Fruit fly (Drosophila melanogaster) whole organism, embryonic: Measurements from ENCODE around the gene CG3040.
A peak's percentile ranks its signal among the peaks of the same experiment; 100 is the strongest.

ENCODE experiments used
- ATbp ChIP-seq: fragments of 200-800 bp; sonication (Bioruptor generic); optimal IDR thresholded peaks from 2 replicates; lab custom pipeline; 2017; ENCODE audit warnings: missing biosample characterization, mild to moderate bottlenecking, missing genetic modification characterization, missing genetic modification reagents
- Blimp-1 ChIP-seq: fragments of 200-800 bp; sonication (Bioruptor generic); optimal IDR thresholded peaks from 3 replicates; lab custom pipeline; 2018; ENCODE audit warnings: missing biosample characterization, missing genetic modification characterization, mild to moderate bottlenecking, moderate library complexity, missing genetic modification reagents
- CG1024 ChIP-seq: fragments of 200-800 bp; sonication (Bioruptor generic); IDR thresholded peaks from 2 replicates; pipeline ENCODE4 v1.3.6; 2022; ENCODE audit warnings: missing biosample characterization, missing genetic modification characterization
- CG11085 ChIP-seq: fragments of 200-800 bp; sonication (Bioruptor generic); IDR thresholded peaks from 2 replicates; pipeline ENCODE4 v1.3.6; 2022; ENCODE audit warnings: missing biosample characterization, missing genetic modification characterization
- CG11695 ChIP-seq: fragments of 200-800 bp; sonication (Bioruptor generic); IDR thresholded peaks from 3 replicates; pipeline ENCODE4 v1.3.6; 2022; ENCODE audit warnings: missing biosample characterization, missing genetic modification characterization
- CG12104 ChIP-seq: fragments of 200-800 bp; sonication (Bioruptor generic); optimal IDR thresholded peaks from 3 replicates; lab custom pipeline; 2016; ENCODE audit warnings: missing biosample characterization, missing genetic modification characterization
- CG12391 ChIP-seq: fragments of 200-800 bp; sonication (Bioruptor generic); optimal IDR thresholded peaks from 3 replicates; lab custom pipeline; 2018; ENCODE audit warnings: missing biosample characterization, mild to moderate bottlenecking, missing genetic modification characterization, moderate library complexity
- CG12659 ChIP-seq: fragments of 200-800 bp; sonication (Bioruptor generic); optimal IDR thresholded peaks from 3 replicates; lab custom pipeline; 2017; ENCODE audit warnings: mild to moderate bottlenecking, missing biosample characterization, missing genetic modification reagents, missing genetic modification characterization
- CG12744 ChIP-seq: fragments of 200-800 bp; sonication (Bioruptor generic); optimal IDR thresholded peaks from 2 replicates; lab custom pipeline; 2016; ENCODE audit warnings: missing biosample characterization, missing genetic modification characterization
- CG13287 ChIP-seq: fragments of 200-800 bp; sonication (Bioruptor generic); IDR thresholded peaks from 2 replicates; pipeline ENCODE4 v1.3.6; 2022; ENCODE audit warnings: missing biosample characterization, missing genetic modification characterization; ENCODE audit not compliant: partially characterized antibody
- CG14667 ChIP-seq: fragments of 200-800 bp; sonication (Bioruptor generic); IDR thresholded peaks from 2 replicates; pipeline ENCODE4 v1.3.6; 2022; ENCODE audit warnings: missing biosample characterization, missing genetic modification characterization
- CG16863 ChIP-seq: fragments of 200-800 bp; sonication (Bioruptor generic); optimal IDR thresholded peaks from 3 replicates; lab custom pipeline; 2016; ENCODE audit warnings: missing biosample characterization, missing genetic modification characterization
- CG17186 ChIP-seq: fragments of 200-800 bp; sonication (Bioruptor generic); optimal IDR thresholded peaks from 3 replicates; lab custom pipeline; 2017; ENCODE audit warnings: missing biosample characterization, missing genetic modification reagents, missing genetic modification characterization
- CG17829 ChIP-seq: fragments of 200-800 bp; optimal IDR thresholded peaks from 2 replicates; lab custom pipeline; 2019; ENCODE audit warnings: missing biosample characterization, mild to moderate bottlenecking, missing genetic modification characterization, moderate library complexity
- CG2120 ChIP-seq: fragments of 200-800 bp; sonication (Bioruptor generic); optimal IDR thresholded peaks from 3 replicates; lab custom pipeline; 2016; ENCODE audit warnings: missing biosample characterization, missing genetic modification characterization
- CG31224 ChIP-seq: fragments of 200-800 bp; sonication (Bioruptor generic); IDR thresholded peaks from 2 replicates; pipeline ENCODE4 v1.3.6; 2022; ENCODE audit warnings: missing biosample characterization, missing genetic modification characterization
- CG4424 ChIP-seq: fragments of 200-800 bp; sonication (Bioruptor generic); optimal IDR thresholded peaks from 3 replicates; lab custom pipeline; 2016; ENCODE audit warnings: missing biosample characterization, missing genetic modification characterization
- CG6254 ChIP-seq: fragments of 200-800 bp; sonication (Bioruptor generic); optimal IDR thresholded peaks from 3 replicates; lab custom pipeline; 2017; ENCODE audit warnings: mild to moderate bottlenecking, missing biosample characterization, missing genetic modification reagents, missing genetic modification characterization
- CG8388 ChIP-seq: fragments of 200-800 bp; sonication (Bioruptor generic); optimal IDR thresholded peaks from 2 replicates; lab custom pipeline; 2019; ENCODE audit warnings: missing biosample characterization, mild to moderate bottlenecking, missing genetic modification characterization, moderate library complexity
- D ChIP-seq, 2 experiments: fragments of 200-800 bp in 1 of 2; fragments of >200 bp in 1 of 2; sonication (Bioruptor generic) in 1 of 2; optimal IDR thresholded peaks; 2 replicates in 1 of 2; 3 replicates in 1 of 2; lab custom pipeline; 2017; ENCODE audit warnings: mild to moderate bottlenecking in 1 of 2, missing biosample characterization in 1 of 2, missing genetic modification characterization in 1 of 2, missing genetic modification reagents in 1 of 2
- E2f2 ChIP-seq: fragments of 200-800 bp; sonication (Bioruptor generic); IDR thresholded peaks from 2 replicates; pipeline ENCODE4 v1.3.6; 2022; ENCODE audit warnings: missing biosample characterization, missing genetic modification characterization
- GATAe ChIP-seq: fragments of 200-800 bp; sonication (Bioruptor generic); conservative IDR thresholded peaks from 2 replicates; pipeline ENCODE4 v1.3.6; 2022; ENCODE audit warnings: missing biosample characterization, missing genetic modification characterization
- H2.0 ChIP-seq: fragments of 200-800 bp; sonication (Bioruptor generic); IDR thresholded peaks from 2 replicates; pipeline ENCODE4 v1.3.6; 2022; ENCODE audit warnings: missing biosample characterization, missing genetic modification characterization
- Hmr ChIP-seq: fragments of 200-800 bp; sonication (Bioruptor generic); optimal IDR thresholded peaks from 3 replicates; lab custom pipeline; 2017; ENCODE audit warnings: mild to moderate bottlenecking, missing biosample characterization, missing genetic modification reagents, missing genetic modification characterization
- MESR4 ChIP-seq: fragments of 200-800 bp; sonication (Bioruptor generic); optimal IDR thresholded peaks from 2 replicates; lab custom pipeline; 2018; ENCODE audit warnings: missing biosample characterization, mild to moderate bottlenecking, missing genetic modification characterization, moderate library complexity
- Mad ChIP-seq: fragments of 200-800 bp; sonication (Bioruptor generic); optimal IDR thresholded peaks from 2 replicates; lab custom pipeline; 2016; ENCODE audit warnings: missing biosample characterization, missing genetic modification characterization
- Meics ChIP-seq: fragments of 200-800 bp; sonication (Bioruptor generic); optimal IDR thresholded peaks from 2 replicates; lab custom pipeline; 2017; ENCODE audit warnings: missing biosample characterization, mild to moderate bottlenecking, missing genetic modification characterization
- Nf-YB ChIP-seq: fragments of 200-800 bp; sonication (Bioruptor generic); optimal IDR thresholded peaks from 3 replicates; lab custom pipeline; 2019; ENCODE audit warnings: missing biosample characterization, mild to moderate bottlenecking, missing genetic modification characterization, moderate library complexity
- Oaz ChIP-seq: fragments of 200-800 bp; sonication (Bioruptor generic); IDR thresholded peaks from 2 replicates; pipeline ENCODE4 v1.3.6; 2022; ENCODE audit warnings: missing biosample characterization, missing genetic modification characterization
- Oli ChIP-seq: fragments of 200-800 bp; sonication (Bioruptor generic); optimal IDR thresholded peaks from 2 replicates; lab custom pipeline; 2018; ENCODE audit warnings: missing biosample characterization, mild to moderate bottlenecking, missing genetic modification characterization, moderate library complexity
- Rfx ChIP-seq: fragments of 200-800 bp; sonication (Bioruptor generic); IDR thresholded peaks from 2 replicates; pipeline ENCODE4 v1.3.6; 2022; ENCODE audit warnings: missing biosample characterization, missing genetic modification characterization
- Six4 ChIP-seq: fragments of 200-800 bp; sonication (Bioruptor generic); optimal IDR thresholded peaks from 2 replicates; lab custom pipeline; 2016; ENCODE audit warnings: missing biosample characterization, missing genetic modification characterization
- Sox100B ChIP-seq: fragments of 200-800 bp; sonication (Bioruptor generic); optimal IDR thresholded peaks from 3 replicates; lab custom pipeline; 2018; ENCODE audit warnings: missing biosample characterization, mild to moderate bottlenecking, missing genetic modification characterization
- Ssrp ChIP-seq: fragments of 200-800 bp; sonication (Bioruptor generic); optimal IDR thresholded peaks from 2 replicates; lab custom pipeline; 2018; ENCODE audit warnings: missing biosample characterization, mild to moderate bottlenecking, missing genetic modification characterization, moderate library complexity
- ara ChIP-seq: fragments of 200-800 bp; sonication (Bioruptor generic); IDR thresholded peaks from 2 replicates; pipeline ENCODE4 v1.3.6; 2022; ENCODE audit warnings: missing biosample characterization, missing genetic modification characterization
- bsh ChIP-seq, 2 experiments: fragments of 200-800 bp; sonication (Bioruptor generic); optimal IDR thresholded peaks; 2 replicates each; lab custom pipeline; 2017 to 2018; ENCODE audit warnings: mild to moderate bottlenecking in 2 of 2, missing biosample characterization in 2 of 2, missing genetic modification characterization in 2 of 2, moderate library complexity in 1 of 2
- chinmo ChIP-seq: fragments of 200-800 bp; sonication (Bioruptor generic); IDR thresholded peaks from 4 replicates; pipeline ENCODE4 v1.3.6; 2022; ENCODE audit warnings: missing biosample characterization, missing genetic modification characterization; ENCODE audit not compliant: partially characterized antibody
- dmrt11E ChIP-seq: fragments of 200-800 bp; sonication (Bioruptor generic); optimal IDR thresholded peaks from 3 replicates; lab custom pipeline; 2018; ENCODE audit warnings: missing biosample characterization, mild to moderate bottlenecking, missing genetic modification characterization, moderate library complexity
- fd96Cb ChIP-seq: fragments of 200-800 bp; sonication (Bioruptor generic); optimal IDR thresholded peaks from 2 replicates; lab custom pipeline; 2018; ENCODE audit warnings: missing biosample characterization, mild to moderate bottlenecking, missing genetic modification characterization, moderate library complexity
- lilli ChIP-seq: fragments of 200-800 bp; sonication (Bioruptor generic); optimal IDR thresholded peaks from 3 replicates; lab custom pipeline; 2016; ENCODE audit warnings: missing biosample characterization, missing genetic modification characterization
- lola ChIP-seq, 3 experiments: fragments of >200 bp in 2 of 3; fragments of 200-800 bp in 1 of 3; sonication (Bioruptor generic) in 1 of 3; optimal IDR thresholded peaks; 2 replicates each; lab custom pipeline; 2017 to 2019; ENCODE audit warnings: missing biosample characterization in 3 of 3, missing genetic modification characterization in 3 of 3, mild to moderate bottlenecking in 1 of 3, moderate library complexity in 1 of 3
- pho ChIP-seq: fragments of 200-800 bp; sonication (Bioruptor generic); optimal IDR thresholded peaks from 2 replicates; lab custom pipeline; 2016; ENCODE audit warnings: missing biosample characterization, missing genetic modification characterization
- pros ChIP-seq: fragments of 200-800 bp; sonication (Bioruptor generic); optimal IDR thresholded peaks from 3 replicates; lab custom pipeline; 2019; ENCODE audit warnings: missing biosample characterization, mild to moderate bottlenecking, missing genetic modification characterization, moderate library complexity
- slbo ChIP-seq: fragments of 200-800 bp; sonication (Bioruptor generic); IDR thresholded peaks from 2 replicates; pipeline ENCODE4 v1.3.6; 2022; ENCODE audit warnings: missing biosample characterization, missing genetic modification characterization
- stc ChIP-seq: fragments of 200-800 bp; sonication (Bioruptor generic); IDR thresholded peaks from 2 replicates; pipeline ENCODE4 v1.3.6; 2022; ENCODE audit warnings: missing biosample characterization, missing genetic modification characterization
- tap ChIP-seq: fragments of 200-800 bp; optimal IDR thresholded peaks from 3 replicates; lab custom pipeline; 2019; ENCODE audit warnings: missing biosample characterization, mild to moderate bottlenecking, missing genetic modification characterization, moderate library complexity
- trh ChIP-seq: fragments of 200-800 bp; sonication (Bioruptor generic); optimal IDR thresholded peaks from 2 replicates; lab custom pipeline; 2016; ENCODE audit warnings: missing biosample characterization, missing genetic modification characterization
- vvl ChIP-seq: fragments of 200-800 bp; sonication (Bioruptor generic); IDR thresholded peaks from 2 replicates; pipeline ENCODE4 v1.3.6; 2022; ENCODE audit warnings: missing biosample characterization, missing genetic modification characterization
- wek ChIP-seq: fragments of 200-800 bp; sonication (Bioruptor generic); optimal IDR thresholded peaks from 3 replicates; lab custom pipeline; 2018; ENCODE audit warnings: missing biosample characterization, mild to moderate bottlenecking, missing genetic modification characterization, moderate library complexity

CG3040 gene

dm6 chrX:6982054-6982453 lies 8.9 kb upstream of the CG3040 start (continued):
- 0 out of 2 replicates have a peak, but pooled peaks have one; percentile 11 for TF ChIP-seq Rfx (GFP tag; lab: Robert Waterston, UW)
- no peak for TF ChIP-seq CG13287 (GFP tag; lab: Robert Waterston, UW)
- TF ChIP-seq pros (GFP tag; lab: Kevin White, UChicago) = peak; percentile 0
- TF ChIP-seq slbo (GFP tag; lab: Robert Waterston, UW) = peak; percentile 39
- TF ChIP-seq Oli (tag; lab: Kevin White, UChicago) = peak; percentile 38
- TF ChIP-seq CG12659 (GFP tag; lab: Kevin White, UChicago) = peak; percentile 16
- peak; percentile 22 for TF ChIP-seq CG4424
- TF ChIP-seq CG11085 (GFP tag; lab: Robert Waterston, UW) = no peak
- no peak for TF ChIP-seq CG17186 (GFP tag; lab: Kevin White, UChicago)
- TF ChIP-seq ara = no peak
- peak; percentile 45 for TF ChIP-seq CG2120
- no peak for TF ChIP-seq GATAe (GFP tag; lab: Robert Waterston, UW)
- TF ChIP-seq trh (GFP tag; lab: Kevin White, UChicago) = no peak
- peak in 1 of 2 experiments; percentile 62 for TF ChIP-seq bsh (GFP tag; optimal IDR thresholded peaks at IDR 0.05; lab: Kevin White, UChicago)
- peak; percentile 42 for TF ChIP-seq fd96Cb (tag; lab: Kevin White, UChicago)
- TF ChIP-seq CG31224 (GFP tag; lab: Robert Waterston, UW) = no peak
- TF ChIP-seq CG1024 = 0 out of 2 replicates have a peak, but pooled peaks have one; percentile 6
- peak; percentile 34; the same call in 1 of the 2 replicates for TF ChIP-seq vvl (GFP tag; lab: Robert Waterston, UW)
- peak; percentile 38 for TF ChIP-seq Meics (GFP tag; lab: Kevin White, UChicago)
- TF ChIP-seq Hmr = peak; percentile 4
- peak; percentile 66 for TF ChIP-seq dmrt11E (tag; lab: Kevin White, UChicago)
- peak in 1 of 3 experiments; percentile 64 for TF ChIP-seq lola (GFP tag; optimal IDR thresholded peaks at IDR 0.05; lab: Kevin White, UChicago)
- TF ChIP-seq stc (GFP tag; lab: Robert Waterston, UW) = no peak
- no peak for TF ChIP-seq CG14667 (GFP tag; lab: Robert Waterston, UW)
- TF ChIP-seq CG8388 (GFP tag; lab: Kevin White, UChicago) = peak; percentile 41
- peak; percentile 25; the same call in 1 of the 2 replicates for TF ChIP-seq H2.0 (GFP tag; lab: Robert Waterston, UW)
- no peak for TF ChIP-seq CG12104 (GFP tag; lab: Kevin White, UChicago)
- peak; percentile 51 for TF ChIP-seq CG12391 (tag; lab: Kevin White, UChicago)
- TF ChIP-seq chinmo = no peak
- TF ChIP-seq CG11695 (GFP tag; lab: Robert Waterston, UW) = peak; percentile 42; the same call in 1 of the 3 replicates
- TF ChIP-seq pho (GFP tag; lab: Kevin White, UChicago) = no peak
- no peak for TF ChIP-seq Oaz (GFP tag; lab: Robert Waterston, UW)
- no peak for TF ChIP-seq MESR4 (GFP tag; lab: Kevin White, UChicago)
- peak; percentile 25 for TF ChIP-seq ATbp (GFP tag; lab: Kevin White, UChicago)
- peak; percentile 7 for TF ChIP-seq CG6254
- TF ChIP-seq CG16863 (GFP tag; lab: Kevin White, UChicago) = no peak
- peak; percentile 56 for TF ChIP-seq Blimp-1
- peak; percentile 17 for TF ChIP-seq lilli (GFP tag; lab: Kevin White, UChicago)
- no peak for TF ChIP-seq tap (tag; lab: Kevin White, UChicago)
- TF ChIP-seq CG12744 (GFP tag; lab: Kevin White, UChicago) = no peak
- no peak for TF ChIP-seq Mad (GFP tag; lab: Kevin White, UChicago)
- peak; percentile 21 for TF ChIP-seq Sox100B (GFP tag; lab: Kevin White, UChicago)
- TF ChIP-seq E2f2 (GFP tag; lab: Robert Waterston, UW) = no peak
- peak; percentile 44 for TF ChIP-seq CG17829 (tag; lab: Kevin White, UChicago)
- TF ChIP-seq D (optimal IDR thresholded peaks at IDR 0.05; lab: Kevin White, UChicago) = no peak
- TF ChIP-seq D (GFP tag; optimal IDR thresholded peaks at IDR 0.05; lab: Kevin White, UChicago) = peak; percentile 35
- TF ChIP-seq wek (GFP tag; lab: Kevin White, UChicago) = no peak
- TF ChIP-seq Nf-YB (GFP tag; lab: Kevin White, UChicago) = peak; percentile 17
- TF ChIP-seq Six4 (GFP tag; lab: Kevin White, UChicago) = no peak
- peak; percentile 35 for TF ChIP-seq Ssrp (tag; lab: Kevin White, UChicago)
